Worm (Caenorhabditis elegans) whole organism, midembryonic: ENCODE measurements around the gene C33C12.11.

Source experiments
- T22C8.4 ChIP-seq: fragments of 200-800 bp; sonication (Bioruptor generic); IDR thresholded peaks from 2 replicates; pipeline ENCODE4 v1.3.6; 2022; ENCODE audit warnings: missing genetic modification characterization, missing compliant biosample characterization
- flt-1 ChIP-seq: fragments of 200-800 bp; sonication (Bioruptor generic); IDR thresholded peaks from 2 replicates; pipeline ENCODE4 v1.3.6; 2022; ENCODE audit warnings: missing genetic modification characterization, missing compliant biosample characterization
- med-1 ChIP-seq: sonication (generic microtip); optimal IDR thresholded peaks from 2 replicates; lab custom pipeline; 2017; ENCODE audit warnings: missing genetic modification characterization, mild to moderate bottlenecking, missing compliant biosample characterization, antibody characterized with exemption, missing genetic modification reagents; ENCODE audit not compliant: insufficient read depth
- ref-1 ChIP-seq: fragments of 200-800 bp; sonication (Bioruptor generic); conservative IDR thresholded peaks from 2 replicates; pipeline ENCODE4 v1.3.6; 2022; ENCODE audit warnings: missing genetic modification reagents, missing genetic modification characterization, missing compliant biosample characterization

DNA sequence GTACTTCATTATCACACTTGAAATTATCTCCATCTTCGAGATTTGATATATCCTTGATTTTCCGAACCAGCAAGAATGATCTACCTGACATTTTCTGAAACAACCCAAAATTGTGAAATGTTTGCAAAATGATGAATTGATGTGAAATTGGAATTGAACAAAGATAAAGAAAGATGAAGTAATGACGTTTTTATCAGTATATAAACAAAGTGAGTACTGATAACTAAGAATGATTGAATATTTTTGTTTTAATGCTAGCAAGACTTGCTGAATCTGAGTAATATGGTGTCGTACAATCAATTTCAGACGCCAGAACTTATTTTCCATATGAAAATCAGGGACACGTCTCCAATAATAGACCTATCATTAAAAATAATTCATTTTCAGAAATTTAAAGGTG lies 41.5 kb downstream of the C33C12.11 start, which contains the start of gene math-37:
- TF ChIP-seq T22C8.4 (GFP tag; lab: Robert Waterston, UW) (no peak), flt-1 (GFP tag; lab: Robert Waterston, UW) (no peak), med-1 (GFP tag; lab: Kevin White, UChicago) (no peak), ref-1 (GFP tag; lab: Robert Waterston, UW) (no peak)
